Worm (Caenorhabditis elegans) whole organism, mixed stage, embryonic: ENCODE results near the gene spsb-1.

Experiments used
- M03D4.4 ChIP-seq: sonication (generic microtip); optimal IDR thresholded peaks from 2 replicates; lab custom pipeline; 2017; ENCODE audit warnings: mild to moderate bottlenecking, missing genetic modification characterization, missing compliant biosample characterization
- bed-3 ChIP-seq: fragments of 200-800 bp; sonication (Bioruptor generic); optimal IDR thresholded peaks from 3 replicates; lab custom pipeline; 2018; ENCODE audit warnings: mild to moderate bottlenecking, missing genetic modification characterization, moderate library complexity, missing compliant biosample characterization
- blmp-1 ChIP-seq: fragments of 150-350 bp; optimal IDR thresholded peaks from 2 replicates; lab custom pipeline; 2014; ENCODE audit warnings: missing biosample characterization, missing genetic modification characterization
- ceh-39 ChIP-seq: fragments of 150-350 bp; optimal IDR thresholded peaks from 2 replicates; lab custom pipeline; 2014; ENCODE audit warnings: missing biosample characterization, missing genetic modification characterization
- ceh-43 ChIP-seq: fragments of 200-800 bp; sonication (Bioruptor generic); optimal IDR thresholded peaks from 2 replicates; lab custom pipeline; 2018; ENCODE audit warnings: mild to moderate bottlenecking, missing genetic modification characterization, moderate library complexity, missing compliant biosample characterization
- ceh-83 ChIP-seq: fragments of 200-800 bp; sonication (Bioruptor generic); optimal IDR thresholded peaks from 2 replicates; lab custom pipeline; 2018; ENCODE audit warnings: mild to moderate bottlenecking, missing genetic modification characterization, missing compliant biosample characterization
- ces-1 ChIP-seq: fragments of 150-350 bp; optimal IDR thresholded peaks from 2 replicates; lab custom pipeline; 2014; ENCODE audit warnings: missing biosample characterization, missing genetic modification reagents, missing genetic modification characterization
- cnd-1 ChIP-seq: fragments of 200-800 bp; sonication (Bioruptor generic); optimal IDR thresholded peaks from 2 replicates; lab custom pipeline; 2018; ENCODE audit warnings: mild to moderate bottlenecking, missing genetic modification characterization, missing compliant biosample characterization
- drap-1 ChIP-seq: fragments of 200-800 bp; sonication (Bioruptor generic); optimal IDR thresholded peaks from 3 replicates; lab custom pipeline; 2018; ENCODE audit warnings: mild to moderate bottlenecking, missing genetic modification characterization, missing compliant biosample characterization
- elt-1 ChIP-seq: sonication (generic microtip); optimal IDR thresholded peaks from 2 replicates; lab custom pipeline; 2017; ENCODE audit warnings: missing genetic modification characterization, mild to moderate bottlenecking, missing compliant biosample characterization, antibody characterized with exemption, moderate library complexity, borderline replicate concordance; ENCODE audit not compliant: insufficient read depth
- elt-3 ChIP-seq: fragments of 150-350 bp; optimal IDR thresholded peaks from 2 replicates; lab custom pipeline; 2014; ENCODE audit warnings: missing biosample characterization, missing genetic modification characterization
- flh-1 ChIP-seq: fragments of 200-800 bp; sonication (Bioruptor generic); optimal IDR thresholded peaks from 2 replicates; lab custom pipeline; 2018; ENCODE audit warnings: mild to moderate bottlenecking, missing genetic modification characterization, moderate library complexity, missing compliant biosample characterization
- ham-2 ChIP-seq: fragments of 200-800 bp; sonication (Bioruptor generic); optimal IDR thresholded peaks from 2 replicates; lab custom pipeline; 2018; ENCODE audit warnings: mild to moderate bottlenecking, missing genetic modification characterization, missing compliant biosample characterization
- hlh-1 ChIP-seq: fragments of 150-350 bp; optimal IDR thresholded peaks from 2 replicates; lab custom pipeline; 2014; ENCODE audit warnings: missing biosample characterization, missing genetic modification reagents, missing genetic modification characterization
- lin-13 ChIP-seq: fragments of 150-350 bp; optimal IDR thresholded peaks from 2 replicates; lab custom pipeline; 2014; ENCODE audit warnings: missing biosample characterization, missing genetic modification characterization
- lin-32 ChIP-seq: fragments of 200-800 bp; sonication (Bioruptor generic); optimal IDR thresholded peaks from 2 replicates; lab custom pipeline; 2018; ENCODE audit warnings: mild to moderate bottlenecking, missing genetic modification characterization, missing compliant biosample characterization
- lsy-2 ChIP-seq: fragments of 150-350 bp; optimal IDR thresholded peaks from 2 replicates; lab custom pipeline; 2014; ENCODE audit warnings: missing biosample characterization, missing genetic modification characterization
- mab-5 ChIP-seq: fragments of 150-350 bp; optimal IDR thresholded peaks from 2 replicates; lab custom pipeline; 2014; ENCODE audit warnings: missing biosample characterization, missing genetic modification characterization
- mep-1 ChIP-seq: fragments of 150-350 bp; optimal IDR thresholded peaks from 2 replicates; lab custom pipeline; 2017; ENCODE audit warnings: missing biosample characterization, missing genetic modification reagents, missing genetic modification characterization, inconsistent platforms
- mls-2 ChIP-seq: sonication (generic microtip); optimal IDR thresholded peaks from 2 replicates; lab custom pipeline; 2016; ENCODE audit warnings: mild to moderate bottlenecking, missing genetic modification characterization, moderate library complexity, missing compliant biosample characterization
- nhr-12 ChIP-seq: fragments of 150-350 bp; optimal IDR thresholded peaks from 2 replicates; lab custom pipeline; 2014; ENCODE audit warnings: missing biosample characterization, missing genetic modification characterization
- nhr-2 ChIP-seq: fragments of 150-350 bp; optimal IDR thresholded peaks from 2 replicates; lab custom pipeline; 2014; ENCODE audit warnings: missing biosample characterization, missing genetic modification characterization
- nhr-237 ChIP-seq: fragments of 150-350 bp; optimal IDR thresholded peaks from 2 replicates; lab custom pipeline; 2014; ENCODE audit warnings: missing biosample characterization, missing genetic modification characterization
- nhr-28 ChIP-seq: fragments of 150-350 bp; optimal IDR thresholded peaks from 2 replicates; lab custom pipeline; 2014; ENCODE audit warnings: missing biosample characterization, missing genetic modification characterization
- nhr-76 ChIP-seq: sonication (generic microtip); optimal IDR thresholded peaks from 2 replicates; lab custom pipeline; 2017; ENCODE audit warnings: missing biosample characterization, missing genetic modification characterization
- pha-4 ChIP-seq: fragments of 150-350 bp; optimal IDR thresholded peaks from 2 replicates; lab custom pipeline; 2018; ENCODE audit warnings: missing biosample characterization, missing genetic modification reagents, missing genetic modification characterization
- sem-2 ChIP-seq: fragments of 200-800 bp; sonication (Bioruptor generic); optimal IDR thresholded peaks from 2 replicates; lab custom pipeline; 2018; ENCODE audit warnings: mild to moderate bottlenecking, missing genetic modification characterization, missing compliant biosample characterization
- snpc-4 ChIP-seq: fragments of 150-350 bp; optimal IDR thresholded peaks from 2 replicates; lab custom pipeline; 2014; ENCODE audit warnings: missing biosample characterization, missing genetic modification characterization
- sptf-1 ChIP-seq: sonication (generic microtip); optimal IDR thresholded peaks from 2 replicates; lab custom pipeline; 2017; ENCODE audit warnings: mild to moderate bottlenecking, missing genetic modification characterization, moderate library complexity, missing compliant biosample characterization
- tbx-8 ChIP-seq: fragments of 200-800 bp; sonication (Bioruptor generic); optimal IDR thresholded peaks from 2 replicates; lab custom pipeline; 2018; ENCODE audit warnings: mild to moderate bottlenecking, missing genetic modification characterization, moderate library complexity, missing compliant biosample characterization
- unc-120 ChIP-seq: sonication (generic microtip); optimal IDR thresholded peaks from 2 replicates; lab custom pipeline; 2017; ENCODE audit warnings: missing genetic modification characterization, missing compliant biosample characterization; ENCODE audit not compliant: poor library complexity, severe bottlenecking
- unc-39 ChIP-seq: fragments of 150-350 bp; optimal IDR thresholded peaks from 2 replicates; lab custom pipeline; 2014; ENCODE audit warnings: missing biosample characterization, missing genetic modification characterization
- unc-62 ChIP-seq: fragments of 150-350 bp; optimal IDR thresholded peaks from 2 replicates; lab custom pipeline; 2014; ENCODE audit warnings: missing biosample characterization, missing genetic modification reagents, missing genetic modification characterization
- zip-8 ChIP-seq: fragments of 150-350 bp; optimal IDR thresholded peaks from 2 replicates; lab custom pipeline; 2014; ENCODE audit warnings: missing biosample characterization, missing genetic modification characterization
- ztf-11 ChIP-seq: fragments of 150-350 bp; optimal IDR thresholded peaks from 2 replicates; lab custom pipeline; 2014; ENCODE audit warnings: missing biosample characterization, missing genetic modification characterization

spsb-1 gene

DNA sequence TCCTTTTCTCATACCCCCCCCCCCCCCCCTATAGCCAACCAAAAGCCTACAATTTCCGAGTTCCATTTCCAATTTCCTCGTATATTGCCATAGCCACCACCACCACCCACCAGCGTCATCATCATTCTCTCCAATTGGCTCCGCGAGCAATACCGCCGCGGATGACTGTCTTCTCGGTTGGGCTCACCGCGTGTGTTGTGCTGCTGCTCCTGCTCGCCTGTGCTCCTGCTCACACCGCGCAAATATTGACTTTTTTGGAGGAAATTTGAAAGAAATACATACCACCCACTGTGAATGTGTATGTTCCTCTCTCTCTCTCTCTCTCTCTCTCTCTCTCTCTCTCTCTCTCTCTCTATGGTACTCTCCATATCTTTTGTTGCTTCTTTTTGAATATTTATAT, 68.1 kb downstream of the spsb-1 start:
- TF ChIP-seq ceh-39 (tag; lab: Kevin White, UChicago): no peak
- TF ChIP-seq drap-1 (GFP tag; lab: Kevin White, UChicago): peak; percentile 55
- no peak for TF ChIP-seq nhr-2 (tag; lab: Kevin White, UChicago)
- no peak for TF ChIP-seq unc-120 (tag; lab: Kevin White, UChicago)
- TF ChIP-seq sptf-1 (tag; lab: Kevin White, UChicago): peak; percentile 43
- TF ChIP-seq pha-4 (tag; lab: Kevin White, UChicago): peak; percentile 18
- TF ChIP-seq flh-1 (GFP tag; lab: Kevin White, UChicago): peak; percentile 26
- TF ChIP-seq hlh-1 (tag; lab: Kevin White, UChicago): no peak
- TF ChIP-seq ces-1 (GFP tag; lab: Kevin White, UChicago): no peak
- no peak for TF ChIP-seq unc-39
- no peak for TF ChIP-seq elt-3 (tag; lab: Kevin White, UChicago)
- no peak for TF ChIP-seq M03D4.4 (tag; lab: Kevin White, UChicago)
- no peak for TF ChIP-seq bed-3 (GFP tag; lab: Kevin White, UChicago)
- TF ChIP-seq lsy-2: no peak
- TF ChIP-seq zip-8 (tag; lab: Kevin White, UChicago): no peak
- peak; percentile 24 for TF ChIP-seq sem-2 (GFP tag; lab: Kevin White, UChicago)
- TF ChIP-seq mab-5: no peak
- no peak for TF ChIP-seq nhr-76 (tag; lab: Kevin White, UChicago)
- no peak for TF ChIP-seq nhr-237 (tag; lab: Kevin White, UChicago)
- TF ChIP-seq mls-2 (tag; lab: Kevin White, UChicago): peak; percentile 32
- no peak for TF ChIP-seq unc-62 (GFP tag; lab: Kevin White, UChicago)
- TF ChIP-seq lin-32 (GFP tag; lab: Kevin White, UChicago): no peak
- TF ChIP-seq blmp-1 (tag; lab: Kevin White, UChicago): no peak
- TF ChIP-seq mep-1 (tag; lab: Kevin White, UChicago): no peak
- no peak for TF ChIP-seq ceh-83 (GFP tag; lab: Kevin White, UChicago)
- TF ChIP-seq lin-13: no peak
- TF ChIP-seq tbx-8: no peak
- TF ChIP-seq ceh-43: no peak
- TF ChIP-seq snpc-4: no peak
- TF ChIP-seq elt-1 (tag; lab: Kevin White, UChicago): no peak
- TF ChIP-seq nhr-28 (tag; lab: Kevin White, UChicago): no peak
- no peak for TF ChIP-seq nhr-12 (tag; lab: Kevin White, UChicago)
- no peak for TF ChIP-seq ztf-11
- TF ChIP-seq cnd-1: no peak
- no peak for TF ChIP-seq ham-2 (GFP tag; lab: Kevin White, UChicago)

DNA sequence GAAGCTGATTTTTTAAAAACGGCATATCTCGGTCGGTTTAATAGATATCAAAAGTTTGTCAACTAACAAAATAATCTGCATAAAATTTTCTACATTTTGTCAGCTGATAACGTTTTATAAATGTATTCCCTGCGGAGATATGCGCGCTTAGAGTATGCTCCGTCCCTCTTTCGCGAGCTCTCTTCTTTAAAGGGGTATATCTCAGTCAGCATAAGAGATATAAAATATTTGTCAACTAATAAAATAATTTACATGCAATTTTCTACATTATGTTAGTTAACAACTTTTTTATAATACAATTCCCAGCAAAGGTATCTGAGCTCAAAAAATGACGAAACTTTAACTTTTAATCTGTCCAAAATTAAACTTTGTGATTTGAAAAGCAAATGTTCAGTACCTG, 68.9 kb downstream of the spsb-1 start:
- TF ChIP-seq ztf-11 (no peak), nhr-76 (tag; lab: Kevin White, UChicago) (no peak)

ce11 chrII:15265951-15266350, 69.4 kb downstream of the spsb-1 start:
- TF ChIP-seq ceh-43 (peak; percentile 50), mab-5 (no peak)
- TF ChIP-seq, all 35 proteins: peak for 1

- TF ChIP-seq lin-13: no peak
- TF ChIP-seq ceh-39 (tag; lab: Kevin White, UChicago): no peak
- no peak for TF ChIP-seq unc-62 (GFP tag; lab: Kevin White, UChicago)
- TF ChIP-seq mls-2 (tag; lab: Kevin White, UChicago): no peak
- no peak for TF ChIP-seq nhr-237 (tag; lab: Kevin White, UChicago)
Measured at ce11 chrII:15266487-15266886, 70.0 kb downstream of the spsb-1 start.

ce11 chrII:15268195-15268594, 71.7 kb downstream of the spsb-1 start, which contains the start of gene rga-9:
Gene rga-9, plus strand, starts transcription at chrII:15268210.
- no peak for TF ChIP-seq lsy-2
- TF ChIP-seq drap-1 (GFP tag; lab: Kevin White, UChicago): no peak
- no peak for TF ChIP-seq ceh-39 (tag; lab: Kevin White, UChicago)
- TF ChIP-seq unc-39: no peak
- TF ChIP-seq ces-1 (GFP tag; lab: Kevin White, UChicago): no peak
- no peak for TF ChIP-seq nhr-76 (tag; lab: Kevin White, UChicago)
- no peak for TF ChIP-seq unc-62 (GFP tag; lab: Kevin White, UChicago)
- TF ChIP-seq nhr-12 (tag; lab: Kevin White, UChicago): no peak
- no peak for TF ChIP-seq ztf-11
- no peak for TF ChIP-seq mls-2 (tag; lab: Kevin White, UChicago)
- no peak for TF ChIP-seq zip-8 (tag; lab: Kevin White, UChicago)
- TF ChIP-seq lin-32 (GFP tag; lab: Kevin White, UChicago): no peak
- TF ChIP-seq mep-1 (tag; lab: Kevin White, UChicago): no peak
- no peak for TF ChIP-seq sptf-1 (tag; lab: Kevin White, UChicago)
- TF ChIP-seq, all 35 proteins: peak for 0
